Comparison of ENCODE assay signal across 4 fruit fly cellular contexts in genomic region chrX:6020254-6020653, dm6.
TF ChIP-seq lines count a peak whose summit lies in the region.

No protein-coding gene starts in this region.

- no peak for TF ChIP-seq CTCF in whole organism, embryonic (GFP tag; optimal IDR thresholded peaks at IDR 0.05; lab: Kevin White, UChicago)

TF ChIP-seq in whole organism, embryonic, 481 proteins besides CTCF, POLR2A, EP300 and RAD21:
- TF ChIP-seq Drgx (GFP tag; IDR thresholded peaks at IDR 0.05; lab: Robert Waterston, UW) (0 out of 2 replicates have a peak, but pooled peaks have one; percentile 32), CG10543 (GFP tag; optimal IDR thresholded peaks at IDR 0.05; lab: Kevin White, UChicago) (no peak), sens (GFP tag; lab: Kevin White, UChicago) (peak; percentile 31), lbe (GFP tag; optimal IDR thresholded peaks at IDR 0.05; lab: Kevin White, UChicago) (peak; percentile 64), corto (GFP tag; optimal IDR thresholded peaks at IDR 0.05; lab: Kevin White, UChicago) (peak; percentile 42), nom (GFP tag; optimal IDR thresholded peaks at IDR 0.05; lab: Kevin White, UChicago) (peak; percentile 45), Bgb (GFP tag; IDR thresholded peaks at IDR 0.05; lab: Robert Waterston, UW; ENCODE audit: partially characterized antibody) (no peak), CG1603 (tag; optimal IDR thresholded peaks at IDR 0.05; lab: Kevin White, UChicago) (peak; percentile 18)

TF ChIP-seq in whole organism, prepupa, 60 proteins besides CTCF, POLR2A, EP300 and RAD21 (continues in another document):
- TF ChIP-seq topi (GFP tag; optimal IDR thresholded peaks at IDR 0.05; lab: Kevin White, UChicago), result peak; percentile 88
- TF ChIP-seq Hr38 (GFP tag; optimal IDR thresholded peaks at IDR 0.05; lab: Kevin White, UChicago), result no peak
- peak; percentile 76 for TF ChIP-seq OdsH (GFP tag; optimal IDR thresholded peaks at IDR 0.05; lab: Kevin White, UChicago)
- peak; percentile 73 for TF ChIP-seq CG6854 (GFP tag; optimal IDR thresholded peaks at IDR 0.05; lab: Kevin White, UChicago)
- peak; percentile 86 for TF ChIP-seq Sox102F (GFP tag; optimal IDR thresholded peaks at IDR 0.05; lab: Kevin White, UChicago)
- TF ChIP-seq CG32006 (GFP tag; optimal IDR thresholded peaks at IDR 0.05; lab: Kevin White, UChicago), result peak; percentile 59
- peak; percentile 42 for TF ChIP-seq Lpt (GFP tag; optimal IDR thresholded peaks at IDR 0.05; lab: Kevin White, UChicago)
- peak; percentile 83 for TF ChIP-seq pdm3 (GFP tag; optimal IDR thresholded peaks at IDR 0.05; lab: Kevin White, UChicago)
- TF ChIP-seq salr (GFP tag; optimal IDR thresholded peaks at IDR 0.05; lab: Kevin White, UChicago), result peak; percentile 45 to 51
- TF ChIP-seq eg (GFP tag; IDR thresholded peaks at IDR 0.05; lab: Robert Waterston, UW), result peak; percentile 39; the same call in 1 of the 3 replicates
- TF ChIP-seq fd59A (GFP tag; optimal IDR thresholded peaks at IDR 0.05; lab: Kevin White, UChicago), result peak; percentile 66
- peak; percentile 80 for TF ChIP-seq acj6 (GFP tag; optimal IDR thresholded peaks at IDR 0.05; lab: Kevin White, UChicago)
- peak; percentile 53 for TF ChIP-seq CG16779 (tag; optimal IDR thresholded peaks at IDR 0.05; lab: Kevin White, UChicago)
- peak; percentile 80 for TF ChIP-seq CG3032 (tag; optimal IDR thresholded peaks at IDR 0.05; lab: Kevin White, UChicago)
- TF ChIP-seq net (GFP tag; optimal IDR thresholded peaks at IDR 0.05; lab: Kevin White, UChicago), result peak; percentile 71
- peak; percentile 23 for TF ChIP-seq CG11762 (GFP tag; optimal IDR thresholded peaks at IDR 0.05; lab: Kevin White, UChicago; ENCODE audit: insufficient read depth)
- TF ChIP-seq lz (GFP tag; optimal IDR thresholded peaks at IDR 0.05; lab: Kevin White, UChicago), result peak; percentile 84
- no peak for TF ChIP-seq Gug (GFP tag; IDR thresholded peaks at IDR 0.05; lab: Robert Waterston, UW)
- TF ChIP-seq dac (GFP tag; optimal IDR thresholded peaks at IDR 0.05; lab: Kevin White, UChicago), result peak; percentile 14
- TF ChIP-seq CG31627 (GFP tag; optimal IDR thresholded peaks at IDR 0.05; lab: Kevin White, UChicago), result peak; percentile 75
- TF ChIP-seq Hr4 (GFP tag; optimal IDR thresholded peaks at IDR 0.05; lab: Kevin White, UChicago), result peak; percentile 49
- TF ChIP-seq CG1621 (tag; optimal IDR thresholded peaks at IDR 0.05; lab: Kevin White, UChicago), result peak; percentile 73
- TF ChIP-seq CG8632 (GFP tag; optimal IDR thresholded peaks at IDR 0.05; lab: Kevin White, UChicago), result peak; percentile 78
- peak; percentile 67 for TF ChIP-seq CG11902 (GFP tag; optimal IDR thresholded peaks at IDR 0.05; lab: Kevin White, UChicago)
- TF ChIP-seq CG6276 (GFP tag; optimal IDR thresholded peaks at IDR 0.05; lab: Kevin White, UChicago), result peak; percentile 8
- TF ChIP-seq esn (GFP tag; optimal IDR thresholded peaks at IDR 0.05; lab: Kevin White, UChicago), result peak; percentile 88
- peak; percentile 75 for TF ChIP-seq CG10669 (GFP tag; optimal IDR thresholded peaks at IDR 0.05; lab: Kevin White, UChicago)

TF ChIP-seq in whole organism, pupa, 21 proteins besides CTCF, POLR2A, EP300 and RAD21:
- TF ChIP-seq CG32121 (GFP tag; IDR thresholded peaks at IDR 0.05; lab: Robert Waterston, UW) (no peak), CG10348 (GFP tag; IDR thresholded peaks at IDR 0.05; lab: Robert Waterston, UW) (no peak), fd96Ca (GFP tag; IDR thresholded peaks at IDR 0.05; lab: Robert Waterston, UW) (peak; percentile 63; the same call in 1 of the 3 replicates), D1 (tag; optimal IDR thresholded peaks at IDR 0.05; lab: Kevin White, UChicago) (no peak), CG15710 (tag; optimal IDR thresholded peaks at IDR 0.05; lab: Kevin White, UChicago) (peak; percentile 78), Pif1A (GFP tag; optimal IDR thresholded peaks at IDR 0.05; lab: Kevin White, UChicago) (peak; percentile 84), gl (tag; optimal IDR thresholded peaks at IDR 0.05; lab: Kevin White, UChicago) (peak; percentile 47), EcR (GFP tag; optimal IDR thresholded peaks at IDR 0.05; lab: Kevin White, UChicago) (peak; percentile 26), CG4496 (GFP tag; IDR thresholded peaks at IDR 0.05; lab: Robert Waterston, UW) (peak; percentile 62; the same call in 2 of the 3 replicates), rn (GFP tag; IDR thresholded peaks at IDR 0.05; lab: Robert Waterston, UW) (no peak), CG8159 (tag; optimal IDR thresholded peaks at IDR 0.05; lab: Kevin White, UChicago) (peak; percentile 82), CG14655 (GFP tag; optimal IDR thresholded peaks at IDR 0.05; lab: Kevin White, UChicago) (peak; percentile 66), Ets98B (GFP tag; IDR thresholded peaks at IDR 0.05; lab: Robert Waterston, UW) (peak; percentile 63; the same call in 1 of the 2 replicates), Pif1B (GFP tag; optimal IDR thresholded peaks at IDR 0.05; lab: Kevin White, UChicago) (peak; percentile 68), CG8301 (tag; optimal IDR thresholded peaks at IDR 0.05; lab: Kevin White, UChicago) (peak; percentile 48), CG17806 (tag; optimal IDR thresholded peaks at IDR 0.05; lab: Kevin White, UChicago) (peak; percentile 68), CG9948 (tag; optimal IDR thresholded peaks at IDR 0.05; lab: Kevin White, UChicago) (peak; percentile 56), Snoo (tag; optimal IDR thresholded peaks at IDR 0.05; lab: Kevin White, UChicago) (peak; percentile 78), CG34367 (tag; optimal IDR thresholded peaks at IDR 0.05; lab: Kevin White, UChicago) (peak; percentile 64), CG12605 (GFP tag; IDR thresholded peaks at IDR 0.05; lab: Robert Waterston, UW) (0 out of 2 replicates have a peak, but pooled peaks have one; percentile 13), CG13204 (GFP tag; optimal IDR thresholded peaks at IDR 0.05; lab: Kevin White, UChicago) (peak; percentile 27)

TF ChIP-seq in whole organism, wandering third instar larva, 38 proteins besides CTCF, POLR2A, EP300 and RAD21:
- TF ChIP-seq Hr83 (GFP tag; optimal IDR thresholded peaks at IDR 0.05; lab: Kevin White, UChicago; ENCODE audit: poor library complexity, severe bottlenecking), result no peak
- TF ChIP-seq Dfd (GFP tag; optimal IDR thresholded peaks at IDR 0.05; lab: Kevin White, UChicago), result no peak
- no peak for TF ChIP-seq pan (optimal IDR thresholded peaks at IDR 0.05; lab: Kevin White, UChicago)
- TF ChIP-seq Vsx2 (GFP tag; optimal IDR thresholded peaks at IDR 0.05; lab: Kevin White, UChicago; ENCODE audit: partially characterized antibody), result no peak
- no peak for TF ChIP-seq Mio (GFP tag; optimal IDR thresholded peaks at IDR 0.05; lab: Kevin White, UChicago)
- TF ChIP-seq jim (GFP tag; optimal IDR thresholded peaks at IDR 0.05; lab: Kevin White, UChicago), result no peak
- peak; percentile 86 for TF ChIP-seq br (GFP tag; optimal IDR thresholded peaks at IDR 0.05; lab: Kevin White, UChicago)
- no peak for TF ChIP-seq sv (GFP tag; optimal IDR thresholded peaks at IDR 0.05; lab: Kevin White, UChicago)
- peak; percentile 82 for TF ChIP-seq Sp1 (GFP tag; optimal IDR thresholded peaks at IDR 0.05; lab: Kevin White, UChicago)
- peak in 1 of 2 experiments; percentile 89 for TF ChIP-seq foxo (GFP tag; optimal IDR thresholded peaks at IDR 0.05; lab: Kevin White, UChicago)
- peak; percentile 62 for TF ChIP-seq CG32264 (GFP tag; optimal IDR thresholded peaks at IDR 0.05; lab: Kevin White, UChicago)
- no peak for TF ChIP-seq N (GFP tag; optimal IDR thresholded peaks at IDR 0.05; lab: Kevin White, UChicago)
- peak; percentile 29 for TF ChIP-seq Jra (GFP tag; optimal IDR thresholded peaks at IDR 0.05; lab: Kevin White, UChicago)
- peak; percentile 86 for TF ChIP-seq h (GFP tag; optimal IDR thresholded peaks at IDR 0.05; lab: Kevin White, UChicago)
- no peak for TF ChIP-seq usp (GFP tag; optimal IDR thresholded peaks at IDR 0.05; lab: Kevin White, UChicago)
- peak; percentile 74 for TF ChIP-seq brk (GFP tag; optimal IDR thresholded peaks at IDR 0.05; lab: Kevin White, UChicago)
- peak; percentile 86 for TF ChIP-seq ey (GFP tag; optimal IDR thresholded peaks at IDR 0.05; lab: Kevin White, UChicago)
- no peak for TF ChIP-seq Myc (optimal IDR thresholded peaks at IDR 0.05; lab: Kevin White, UChicago)
- peak; percentile 34 for TF ChIP-seq CG9705 (GFP tag; optimal IDR thresholded peaks at IDR 0.05; lab: Kevin White, UChicago)
- TF ChIP-seq Abd-B (GFP tag; optimal IDR thresholded peaks at IDR 0.05; lab: Kevin White, UChicago), result no peak
- peak; percentile 57 for TF ChIP-seq dmrt93B (GFP tag; optimal IDR thresholded peaks at IDR 0.05; lab: Kevin White, UChicago)
- TF ChIP-seq Hnf4 (GFP tag; optimal IDR thresholded peaks at IDR 0.05; lab: Kevin White, UChicago), result peak; percentile 80
- TF ChIP-seq woc (GFP tag; optimal IDR thresholded peaks at IDR 0.05; lab: Kevin White, UChicago), result peak; percentile 68
- no peak for TF ChIP-seq Dif (GFP tag; optimal IDR thresholded peaks at IDR 0.05; lab: Kevin White, UChicago; ENCODE audit: partially characterized antibody)
- peak; percentile 85 for TF ChIP-seq HLH106 (tag; optimal IDR thresholded peaks at IDR 0.05; lab: Kevin White, UChicago)
- no peak for TF ChIP-seq dsf (GFP tag; optimal IDR thresholded peaks at IDR 0.05; lab: Kevin White, UChicago; ENCODE audit: borderline replicate concordance)
- peak; percentile 64 for TF ChIP-seq CrebA (GFP tag; optimal IDR thresholded peaks at IDR 0.05; lab: Kevin White, UChicago; ENCODE audit: borderline replicate concordance)
- peak; percentile 81 for TF ChIP-seq rgr (GFP tag; optimal IDR thresholded peaks at IDR 0.05; lab: Kevin White, UChicago)
- no peak for TF ChIP-seq Hr78 (GFP tag; optimal IDR thresholded peaks at IDR 0.05; lab: Kevin White, UChicago)
- TF ChIP-seq lola (GFP tag; optimal IDR thresholded peaks at IDR 0.05; lab: Kevin White, UChicago), result no peak
- TF ChIP-seq dl (GFP tag; optimal IDR thresholded peaks at IDR 0.05; lab: Kevin White, UChicago; ENCODE audit: insufficient read depth in 1 of 2, partially characterized antibody in 2 of 2), result no peak
- peak; percentile 5 for TF ChIP-seq Rel (GFP tag; optimal IDR thresholded peaks at IDR 0.05; lab: Kevin White, UChicago)
- TF ChIP-seq Rel (tag; optimal IDR thresholded peaks at IDR 0.05; lab: Kevin White, UChicago), result peak; percentile 37
- peak; percentile 44 for TF ChIP-seq sage (GFP tag; optimal IDR thresholded peaks at IDR 0.05; lab: Kevin White, UChicago)
- TF ChIP-seq GATAd (GFP tag; optimal IDR thresholded peaks at IDR 0.05; lab: Kevin White, UChicago), result peak; percentile 9
- TF ChIP-seq fru (GFP tag; optimal IDR thresholded peaks at IDR 0.05; lab: Kevin White, UChicago), result peak; percentile 89
- TF ChIP-seq psq (GFP tag; optimal IDR thresholded peaks at IDR 0.05; lab: Kevin White, UChicago), result peak; percentile 66
- peak; percentile 40 for TF ChIP-seq tai (GFP tag; optimal IDR thresholded peaks at IDR 0.05; lab: Kevin White, UChicago)
- TF ChIP-seq OdsH (GFP tag; optimal IDR thresholded peaks at IDR 0.05; lab: Kevin White, UChicago), result peak; percentile 78

Comparison
In these comparisons a context has a peak if more than half of its experiments do, and no peak if none do; other contexts are left out.
1. Of the 7 proteins assayed by ChIP-seq in both whole organism, embryonic and whole organism, prepupa: peak only in whole organism, embryonic: none; only in whole organism, prepupa: Blimp-1, CG16779, CG6854, Hr39, Lpt and Sox102F; in both: none; in neither: 1.